Comparison of ENCODE assay signal across 1 fruit fly cellular context in genomic region chr2L:4981278-4981966, dm6.
TF ChIP-seq lines count a peak whose summit lies in the region.

Gene CG8892, minus strand, starts transcription at chr2L:4981592.
Gene CG34126, plus strand, starts transcription at chr2L:4981614.

TF ChIP-seq in whole organism, embryonic, 481 proteins besides CTCF, POLR2A, EP300 and RAD21 (continued from another document and continues in another):
- TF ChIP-seq Ssrp (tag; optimal IDR thresholded peaks at IDR 0.05; lab: Kevin White, UChicago) (peak; percentile 97), org-1 (GFP tag; optimal IDR thresholded peaks at IDR 0.05; lab: Kevin White, UChicago) (peak; percentile 96), CG6689 (GFP tag; IDR thresholded peaks at IDR 0.05; lab: Robert Waterston, UW) (peak; percentile 100), CG16863 (GFP tag; optimal IDR thresholded peaks at IDR 0.05; lab: Kevin White, UChicago) (peak; percentile 95), ind (GFP tag; optimal IDR thresholded peaks at IDR 0.05; lab: Kevin White, UChicago) (peak; percentile 99), CG1233 (GFP tag; optimal IDR thresholded peaks at IDR 0.05; lab: Kevin White, UChicago) (peak; percentile 97), CG9437 (GFP tag; optimal IDR thresholded peaks at IDR 0.05; lab: Kevin White, UChicago) (peak; percentile 92), CG13894 (tag; optimal IDR thresholded peaks at IDR 0.05; lab: Kevin White, UChicago) (peak; percentile 94), D19A (tag; optimal IDR thresholded peaks at IDR 0.05; lab: Kevin White, UChicago) (peak; percentile 87), CkIIα-i1 (GFP tag; IDR thresholded peaks at IDR 0.05; lab: Robert Waterston, UW) (peak; percentile 83; the same call in 1 of the 2 replicates), Dfd (GFP tag; optimal IDR thresholded peaks at IDR 0.05; lab: Kevin White, UChicago) (peak in 1 of 2 experiments; percentile 92), HmgD (GFP tag; optimal IDR thresholded peaks at IDR 0.05; lab: Kevin White, UChicago) (peak; percentile 90), mirr (GFP tag; optimal IDR thresholded peaks at IDR 0.05; lab: Kevin White, UChicago) (peak; percentile 95), CG2712 (tag; optimal IDR thresholded peaks at IDR 0.05; lab: Kevin White, UChicago) (peak; percentile 98), CG1832 (GFP tag; optimal IDR thresholded peaks at IDR 0.05; lab: Kevin White, UChicago) (peak; percentile 3), CG10543 (GFP tag; optimal IDR thresholded peaks at IDR 0.05; lab: Kevin White, UChicago) (peak; percentile 98), dati (GFP tag; IDR thresholded peaks at IDR 0.05; lab: Robert Waterston, UW) (peak; percentile 83), Gsc (GFP tag; IDR thresholded peaks at IDR 0.05; lab: Robert Waterston, UW) (peak; percentile 95), CG2875 (GFP tag; optimal IDR thresholded peaks at IDR 0.05; lab: Kevin White, UChicago) (peak; percentile 91), prd (optimal IDR thresholded peaks at IDR 0.05; lab: Kevin White, UChicago) (no peak), prd (GFP tag; IDR thresholded peaks at IDR 0.05; lab: Robert Waterston, UW) (peak; percentile 98), CG6813 (GFP tag; optimal IDR thresholded peaks at IDR 0.05; lab: Kevin White, UChicago) (peak; percentile 90), CG6765 (GFP tag; optimal IDR thresholded peaks at IDR 0.05; lab: Kevin White, UChicago) (peak; percentile 91), vvl (GFP tag; IDR thresholded peaks at IDR 0.05; lab: Robert Waterston, UW) (peak; percentile 96), Spps (tag; optimal IDR thresholded peaks at IDR 0.05; lab: Kevin White, UChicago) (peak; percentile 91), CG4360 (GFP tag; IDR thresholded peaks at IDR 0.05; lab: Robert Waterston, UW) (peak; percentile 45; the same call in 1 of the 2 replicates), MESR4 (GFP tag; optimal IDR thresholded peaks at IDR 0.05; lab: Kevin White, UChicago) (peak; percentile 66), CG12299 (tag; optimal IDR thresholded peaks at IDR 0.05; lab: Kevin White, UChicago) (peak; percentile 92), Mad (GFP tag; optimal IDR thresholded peaks at IDR 0.05; lab: Kevin White, UChicago) (peak; percentile 97), CG16815 (GFP tag; optimal IDR thresholded peaks at IDR 0.05; lab: Kevin White, UChicago) (peak; percentile 99), sisA (GFP tag; IDR thresholded peaks at IDR 0.05; lab: Robert Waterston, UW) (peak; percentile 98), CG17912 (GFP tag; optimal IDR thresholded peaks at IDR 0.05; lab: Kevin White, UChicago) (peak; percentile 82), CG12155 (GFP tag; optimal IDR thresholded peaks at IDR 0.05; lab: Kevin White, UChicago) (peak; percentile 97), sr (GFP tag; IDR thresholded peaks at IDR 0.05; lab: Robert Waterston, UW) (peak; percentile 58; the same call in 2 of the 3 replicates), CG6272 (GFP tag; IDR thresholded peaks at IDR 0.05; lab: Robert Waterston, UW) (peak; percentile 97), CG43689 (GFP tag; IDR thresholded peaks at IDR 0.05; lab: Robert Waterston, UW) (peak; percentile 89), ash1 (GFP tag; optimal IDR thresholded peaks at IDR 0.05; lab: Kevin White, UChicago) (peak; percentile 86), D (optimal IDR thresholded peaks at IDR 0.05; lab: Kevin White, UChicago) (no peak), D (GFP tag; optimal IDR thresholded peaks at IDR 0.05; lab: Kevin White, UChicago) (peak; percentile 97), jigr1 (GFP tag; IDR thresholded peaks at IDR 0.05; lab: Robert Waterston, UW) (peak; percentile 95), E2f1 (GFP tag; IDR thresholded peaks at IDR 0.05; lab: Robert Waterston, UW) (peak; percentile 94), CG12219 (GFP tag; optimal IDR thresholded peaks at IDR 0.05; lab: Kevin White, UChicago) (peak; percentile 86), zen (tag; optimal IDR thresholded peaks at IDR 0.05; lab: Kevin White, UChicago) (peak; percentile 96), hkb (optimal IDR thresholded peaks at IDR 0.05; lab: Kevin White, UChicago) (peak; percentile 93), hkb (GFP tag; IDR thresholded peaks at IDR 0.05; lab: Robert Waterston, UW) (peak; percentile 92), CG1602 (GFP tag; optimal IDR thresholded peaks at IDR 0.05; lab: Kevin White, UChicago) (peak; percentile 99), trh (GFP tag; optimal IDR thresholded peaks at IDR 0.05; lab: Kevin White, UChicago) (peak; percentile 96), C15 (GFP tag; IDR thresholded peaks at IDR 0.05; lab: Robert Waterston, UW) (peak; percentile 89), CG13424 (tag; optimal IDR thresholded peaks at IDR 0.05; lab: Kevin White, UChicago) (peak; percentile 98), Tbp (GFP tag; optimal IDR thresholded peaks at IDR 0.05; lab: Kevin White, UChicago) (peak; percentile 75), ab (GFP tag; optimal IDR thresholded peaks at IDR 0.05; lab: Kevin White, UChicago) (peak; percentile 96), chinmo (GFP tag; IDR thresholded peaks at IDR 0.05; lab: Robert Waterston, UW; ENCODE audit: partially characterized antibody) (peak; percentile 87; the same call in 2 of the 4 replicates), Awh (GFP tag; IDR thresholded peaks at IDR 0.05; lab: Robert Waterston, UW) (peak; percentile 81), pho (GFP tag; optimal IDR thresholded peaks at IDR 0.05; lab: Kevin White, UChicago) (peak; percentile 97), CG17385 (GFP tag; optimal IDR thresholded peaks at IDR 0.05; lab: Kevin White, UChicago) (peak; percentile 93), Six4 (GFP tag; optimal IDR thresholded peaks at IDR 0.05; lab: Kevin White, UChicago) (peak; percentile 97), nerfin-1 (tag; optimal IDR thresholded peaks at IDR 0.05; lab: Kevin White, UChicago) (peak; percentile 97), ro (GFP tag; IDR thresholded peaks at IDR 0.05; lab: Robert Waterston, UW) (peak; percentile 93), CG8478 (optimal IDR thresholded peaks at IDR 0.05; lab: Kevin White, UChicago) (no peak), sug (tag; optimal IDR thresholded peaks at IDR 0.05; lab: Kevin White, UChicago) (peak; percentile 97), CG10979 (tag; optimal IDR thresholded peaks at IDR 0.05; lab: Kevin White, UChicago) (peak; percentile 95), hth (optimal IDR thresholded peaks at IDR 0.05; lab: Kevin White, UChicago) (no peak), MTF-1 (GFP tag; optimal IDR thresholded peaks at IDR 0.05; lab: Kevin White, UChicago; ENCODE audit: borderline replicate concordance) (peak; percentile 81), knrl (GFP tag; IDR thresholded peaks at IDR 0.05; lab: Robert Waterston, UW; ENCODE audit: partially characterized antibody) (peak; percentile 55), CG32767 (GFP tag; IDR thresholded peaks at IDR 0.05; lab: Robert Waterston, UW) (peak; percentile 93), ATbp (GFP tag; optimal IDR thresholded peaks at IDR 0.05; lab: Kevin White, UChicago) (peak; percentile 90), mam (GFP tag; optimal IDR thresholded peaks at IDR 0.05; lab: Kevin White, UChicago) (peak; percentile 98), Nf-YB (GFP tag; optimal IDR thresholded peaks at IDR 0.05; lab: Kevin White, UChicago) (peak; percentile 81), Nf-YA (GFP tag; IDR thresholded peaks at IDR 0.05; lab: Robert Waterston, UW) (peak; percentile 89), CG1529 (GFP tag; optimal IDR thresholded peaks at IDR 0.05; lab: Kevin White, UChicago) (peak; percentile 94), B-H2 (GFP tag; optimal IDR thresholded peaks at IDR 0.05; lab: Kevin White, UChicago) (peak; percentile 96), Pdp1 (GFP tag; optimal IDR thresholded peaks at IDR 0.05; lab: Kevin White, UChicago) (peak; percentile 95 to 98), tll (GFP tag; optimal IDR thresholded peaks at IDR 0.05; lab: Kevin White, UChicago) (peak; percentile 67 to 95), CG2129 (GFP tag; IDR thresholded peaks at IDR 0.05; lab: Robert Waterston, UW; ENCODE audit: partially characterized antibody) (no peak), seq (GFP tag; IDR thresholded peaks at IDR 0.05; lab: Robert Waterston, UW) (peak; percentile 94), CG7556 (GFP tag; optimal IDR thresholded peaks at IDR 0.05; lab: Kevin White, UChicago) (peak; percentile 97), CG18011 (GFP tag; optimal IDR thresholded peaks at IDR 0.05; lab: Kevin White, UChicago) (peak; percentile 90), Drgx (GFP tag; IDR thresholded peaks at IDR 0.05; lab: Robert Waterston, UW) (peak; percentile 91), toy (GFP tag; IDR thresholded peaks at IDR 0.05; lab: Robert Waterston, UW) (peak; percentile 93), jing (GFP tag; optimal IDR thresholded peaks at IDR 0.05; lab: Kevin White, UChicago) (peak; percentile 95), Hand (GFP tag; optimal IDR thresholded peaks at IDR 0.05; lab: Kevin White, UChicago) (peak; percentile 82), NfI (GFP tag; optimal IDR thresholded peaks at IDR 0.05; lab: Kevin White, UChicago) (peak; percentile 98), CG12071 (GFP tag; optimal IDR thresholded peaks at IDR 0.05; lab: Kevin White, UChicago) (peak; percentile 88), peb (GFP tag; IDR thresholded peaks at IDR 0.05; lab: Robert Waterston, UW) (peak; percentile 93), cg (GFP tag; optimal IDR thresholded peaks at IDR 0.05; lab: Kevin White, UChicago) (no peak), Vsx1 (GFP tag; optimal IDR thresholded peaks at IDR 0.05; lab: Kevin White, UChicago) (peak; percentile 86), en (GFP tag; optimal IDR thresholded peaks at IDR 0.05; lab: Kevin White, UChicago) (peak; percentile 91), Eip74EF (GFP tag; optimal IDR thresholded peaks at IDR 0.05; lab: Kevin White, UChicago) (peak in 1 of 2 experiments; percentile 85), p53 (GFP tag; optimal IDR thresholded peaks at IDR 0.05; lab: Kevin White, UChicago) (peak; percentile 81), CG7987 (GFP tag; optimal IDR thresholded peaks at IDR 0.05; lab: Kevin White, UChicago) (peak; percentile 92), h (optimal IDR thresholded peaks at IDR 0.05; lab: Kevin White, UChicago) (no peak), NK7.1 (GFP tag; optimal IDR thresholded peaks at IDR 0.05; lab: Kevin White, UChicago) (peak; percentile 82), zen2 (GFP tag; IDR thresholded peaks at IDR 0.05; lab: Robert Waterston, UW; ENCODE audit: partially characterized antibody) (no peak), HLH3B (GFP tag; IDR thresholded peaks at IDR 0.05; lab: Robert Waterston, UW) (peak; percentile 94), CG17359 (tag; optimal IDR thresholded peaks at IDR 0.05; lab: Kevin White, UChicago) (peak; percentile 96), Stat92E (GFP tag; optimal IDR thresholded peaks at IDR 0.05; lab: Kevin White, UChicago) (peak in 1 of 3 experiments; percentile 76), CrebB (tag; optimal IDR thresholded peaks at IDR 0.05; lab: Kevin White, UChicago) (peak; percentile 92), CG16813 (GFP tag; IDR thresholded peaks at IDR 0.05; lab: Robert Waterston, UW; ENCODE audit: partially characterized antibody) (peak; percentile 36; the same call in 2 of the 3 replicates), CG11504 (tag; optimal IDR thresholded peaks at IDR 0.05; lab: Kevin White, UChicago) (peak; percentile 95), CG8281 (tag; optimal IDR thresholded peaks at IDR 0.05; lab: Kevin White, UChicago) (peak; percentile 87), dimm (GFP tag; IDR thresholded peaks at IDR 0.05; lab: Robert Waterston, UW) (peak; percentile 82), exex (tag; optimal IDR thresholded peaks at IDR 0.05; lab: Kevin White, UChicago) (peak; percentile 83), ase (GFP tag; IDR thresholded peaks at IDR 0.05; lab: Robert Waterston, UW) (peak; percentile 92), sens-2 (GFP tag; IDR thresholded peaks at IDR 0.05; lab: Robert Waterston, UW) (peak; percentile 77), dmrt11E (tag; optimal IDR thresholded peaks at IDR 0.05; lab: Kevin White, UChicago) (peak; percentile 96), maf-S (GFP tag; optimal IDR thresholded peaks at IDR 0.05; lab: Kevin White, UChicago) (peak; percentile 96), CG7745 (tag; optimal IDR thresholded peaks at IDR 0.05; lab: Kevin White, UChicago) (no peak), CG11093 (GFP tag; IDR thresholded peaks at IDR 0.05; lab: Robert Waterston, UW) (peak; percentile 96), CG15514 (GFP tag; optimal IDR thresholded peaks at IDR 0.05; lab: Kevin White, UChicago) (peak; percentile 93), sc (optimal IDR thresholded peaks at IDR 0.05; lab: Kevin White, UChicago) (no peak), sc (GFP tag; optimal IDR thresholded peaks at IDR 0.05; lab: Kevin White, UChicago) (peak; percentile 96), bowl (GFP tag; IDR thresholded peaks at IDR 0.05; lab: Robert Waterston, UW) (peak; percentile 74), CG8089 (GFP tag; optimal IDR thresholded peaks at IDR 0.05; lab: Kevin White, UChicago) (peak; percentile 95), CG8944 (GFP tag; optimal IDR thresholded peaks at IDR 0.05; lab: Kevin White, UChicago) (peak; percentile 96), CG18262 (tag; optimal IDR thresholded peaks at IDR 0.05; lab: Kevin White, UChicago) (peak; percentile 97), oc (tag; optimal IDR thresholded peaks at IDR 0.05; lab: Kevin White, UChicago) (peak; percentile 89), CG6791 (GFP tag; IDR thresholded peaks at IDR 0.05; lab: Robert Waterston, UW; ENCODE audit: partially characterized antibody) (0 out of 3 replicates have a peak, but pooled peaks have one; percentile 19), CG10462 (GFP tag; optimal IDR thresholded peaks at IDR 0.05; lab: Kevin White, UChicago) (peak; percentile 97), Lim3 (GFP tag; IDR thresholded peaks at IDR 0.05; lab: Robert Waterston, UW) (peak; percentile 83), Gug (GFP tag; IDR thresholded peaks at IDR 0.05; lab: Robert Waterston, UW) (peak; percentile 99), CG7357 (GFP tag; IDR thresholded peaks at IDR 0.05; lab: Robert Waterston, UW) (peak; percentile 92), CG10267 (tag; optimal IDR thresholded peaks at IDR 0.05; lab: Kevin White, UChicago) (peak; percentile 100), cwo (GFP tag; optimal IDR thresholded peaks at IDR 0.05; lab: Kevin White, UChicago) (peak; percentile 94), hbn (GFP tag; IDR thresholded peaks at IDR 0.05; lab: Robert Waterston, UW; ENCODE audit: partially characterized antibody) (no peak), ci (GFP tag; IDR thresholded peaks at IDR 0.05; lab: Robert Waterston, UW) (peak; percentile 89), run (tag; optimal IDR thresholded peaks at IDR 0.05; lab: Kevin White, UChicago) (peak; percentile 82), Med (GFP tag; lab: Kevin White, UChicago) (peak; percentile 99), CG15479 (GFP tag; optimal IDR thresholded peaks at IDR 0.05; lab: Kevin White, UChicago) (peak; percentile 75), her (GFP tag; optimal IDR thresholded peaks at IDR 0.05; lab: Kevin White, UChicago) (peak; percentile 84), CG10274 (GFP tag; optimal IDR thresholded peaks at IDR 0.05; lab: Kevin White, UChicago) (peak; percentile 91)
